Worm (Caenorhabditis elegans) whole organism, late embryonic: ENCODE data around the gene clp-9.

Experiments
- C08G9.2 ChIP-seq: sonication (generic microtip); optimal IDR thresholded peaks from 2 replicates; lab custom pipeline; 2016; ENCODE audit warnings: mild to moderate bottlenecking, missing genetic modification characterization, moderate library complexity, missing compliant biosample characterization
- ama-1 ChIP-seq: fragments of 150-350 bp; optimal IDR thresholded peaks from 2 replicates; lab custom pipeline; 2014
- ets-4 ChIP-seq: sonication (generic microtip); optimal IDR thresholded peaks from 2 replicates; lab custom pipeline; 2016; ENCODE audit warnings: missing genetic modification characterization, missing compliant biosample characterization
- pqm-1 ChIP-seq: sonication (generic microtip); optimal IDR thresholded peaks from 2 replicates; lab custom pipeline; 2016; ENCODE audit warnings: missing genetic modification characterization, missing compliant biosample characterization

DNA sequence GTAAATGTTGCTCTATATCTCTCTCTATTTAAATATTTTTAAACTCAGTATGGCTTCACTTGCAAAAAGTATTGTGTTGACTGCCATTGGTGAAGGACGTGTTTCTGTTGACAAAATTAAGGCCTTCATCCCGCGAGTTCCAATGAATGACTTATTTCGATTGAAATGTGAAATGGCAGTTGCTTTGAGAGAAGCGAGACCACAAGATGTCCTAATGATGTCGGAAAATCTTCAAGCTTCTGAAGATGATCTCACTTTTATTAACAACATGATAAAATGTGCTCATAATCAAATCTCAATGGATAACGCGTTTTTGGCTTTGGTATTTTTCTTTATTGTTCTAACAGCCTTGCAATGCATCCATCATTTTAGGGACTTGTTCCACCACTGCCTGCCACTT lies 35.5 kb upstream of the clp-9 start, which contains the start of gene ceh-75:
- TF ChIP-seq C08G9.2 (tag; lab: Kevin White, UChicago) (no peak), ets-4 (tag; lab: Kevin White, UChicago) (no peak), pqm-1 (tag; lab: Kevin White, UChicago) (no peak), ama-1 (no peak)
